Worm (Caenorhabditis elegans) whole organism, late embryonic: ENCODE results near the gene srbc-82.
"Not testable (repeated sequence)": the region's sequence is repeated elsewhere in the genome, so short reads cannot be mapped to it uniquely, and the experiment has no call there.

Source experiments
- K02D7.2 ChIP-seq: sonication (generic microtip); optimal IDR thresholded peaks from 2 replicates; lab custom pipeline; 2017; ENCODE audit warnings: mild to moderate bottlenecking, missing genetic modification characterization, missing compliant biosample characterization
- T23F11.4 ChIP-seq: fragments of 200-800 bp; sonication (Bioruptor generic); optimal IDR thresholded peaks from 2 replicates; lab custom pipeline; 2018; ENCODE audit warnings: mild to moderate bottlenecking, missing genetic modification characterization, missing compliant biosample characterization
- Y22D7AL.16 ChIP-seq: sonication (generic microtip); optimal IDR thresholded peaks from 2 replicates; lab custom pipeline; 2016; ENCODE audit warnings: missing genetic modification characterization, missing compliant biosample characterization
- ahr-1 ChIP-seq: sonication (generic microtip); optimal IDR thresholded peaks from 2 replicates; lab custom pipeline; 2016; ENCODE audit warnings: missing genetic modification characterization, missing compliant biosample characterization
- ama-1 ChIP-seq: fragments of 150-350 bp; optimal IDR thresholded peaks from 2 replicates; lab custom pipeline; 2014
- ceh-2 ChIP-seq: sonication (generic microtip); optimal IDR thresholded peaks from 2 replicates; lab custom pipeline; 2016; ENCODE audit warnings: missing genotype, missing genetic modification characterization, missing compliant biosample characterization
- ceh-24 ChIP-seq: sonication (generic microtip); optimal IDR thresholded peaks from 2 replicates; lab custom pipeline; 2016; ENCODE audit warnings: mild to moderate bottlenecking, missing genetic modification characterization, missing compliant biosample characterization
- ceh-30 ChIP-seq: fragments of 150-350 bp; optimal IDR thresholded peaks from 2 replicates; lab custom pipeline; 2014; ENCODE audit warnings: missing biosample characterization, missing genetic modification characterization
- ceh-31 ChIP-seq: sonication (generic microtip); optimal IDR thresholded peaks from 2 replicates; lab custom pipeline; 2016; ENCODE audit warnings: missing genetic modification characterization, missing compliant biosample characterization
- ceh-34 ChIP-seq: sonication (generic microtip); optimal IDR thresholded peaks from 2 replicates; lab custom pipeline; 2016; ENCODE audit warnings: mild to moderate bottlenecking, missing genetic modification characterization, missing compliant biosample characterization
- ceh-45 ChIP-seq: fragments of 200-800 bp; sonication (Bioruptor generic); IDR thresholded peaks from 2 replicates; pipeline ENCODE4 v1.3.6; 2022; ENCODE audit warnings: missing genetic modification reagents, missing genetic modification characterization, missing compliant biosample characterization
- ceh-9 ChIP-seq: sonication (generic microtip); optimal IDR thresholded peaks from 2 replicates; lab custom pipeline; 2016; ENCODE audit warnings: mild to moderate bottlenecking, missing genetic modification characterization, inconsistent platforms, missing compliant biosample characterization
- che-1 ChIP-seq: sonication (generic microtip); optimal IDR thresholded peaks from 2 replicates; lab custom pipeline; 2016; ENCODE audit warnings: mild to moderate bottlenecking, missing genetic modification characterization, missing compliant biosample characterization
- dmd-4 ChIP-seq: sonication (generic microtip); optimal IDR thresholded peaks from 2 replicates; lab custom pipeline; 2016; ENCODE audit warnings: borderline replicate concordance, missing genetic modification characterization, missing compliant biosample characterization
- dve-1 ChIP-seq: sonication (generic microtip); optimal IDR thresholded peaks from 2 replicates; lab custom pipeline; 2017; ENCODE audit warnings: antibody characterized with exemption, mild to moderate bottlenecking, missing genetic modification characterization, missing compliant biosample characterization
- elt-2 ChIP-seq: sonication (generic microtip); optimal IDR thresholded peaks from 2 replicates; lab custom pipeline; 2016; ENCODE audit warnings: missing genetic modification reagents, missing genetic modification characterization, missing compliant biosample characterization
- elt-4 ChIP-seq: sonication (generic microtip); optimal IDR thresholded peaks from 2 replicates; lab custom pipeline; 2016; ENCODE audit warnings: missing genetic modification characterization, missing compliant biosample characterization
- ets-4 ChIP-seq: sonication (generic microtip); optimal IDR thresholded peaks from 2 replicates; lab custom pipeline; 2016; ENCODE audit warnings: missing genetic modification characterization, missing compliant biosample characterization
- eyg-1 ChIP-seq: sonication (generic microtip); optimal IDR thresholded peaks from 2 replicates; lab custom pipeline; 2016; ENCODE audit warnings: missing genotype, missing genetic modification characterization, missing compliant biosample characterization
- fkh-6 ChIP-seq: sonication (generic microtip); optimal IDR thresholded peaks from 2 replicates; lab custom pipeline; 2016; ENCODE audit warnings: missing genetic modification characterization, missing compliant biosample characterization
- hlh-13 ChIP-seq: fragments of 200-800 bp; sonication (Bioruptor generic); optimal IDR thresholded peaks from 2 replicates; lab custom pipeline; 2018; ENCODE audit warnings: mild to moderate bottlenecking, missing genetic modification characterization, missing compliant biosample characterization
- hlh-15 ChIP-seq: sonication (generic microtip); optimal IDR thresholded peaks from 2 replicates; lab custom pipeline; 2016; ENCODE audit warnings: missing genetic modification characterization, missing compliant biosample characterization
- hlh-30 ChIP-seq: sonication (generic microtip); optimal IDR thresholded peaks from 2 replicates; lab custom pipeline; 2017; ENCODE audit warnings: antibody characterized with exemption, missing genetic modification characterization, missing compliant biosample characterization; ENCODE audit not compliant: insufficient read depth
- lim-6 ChIP-seq: sonication (generic microtip); optimal IDR thresholded peaks from 2 replicates; lab custom pipeline; 2016; ENCODE audit warnings: missing genetic modification characterization, missing compliant biosample characterization
- nfya-1 ChIP-seq: sonication (generic microtip); optimal IDR thresholded peaks from 2 replicates; lab custom pipeline; 2017; ENCODE audit warnings: missing genetic modification characterization, mild to moderate bottlenecking, missing compliant biosample characterization, antibody characterized with exemption, moderate library complexity
- nhr-11 ChIP-seq: fragments of 150-350 bp; optimal IDR thresholded peaks from 2 replicates; lab custom pipeline; 2014; ENCODE audit warnings: missing biosample characterization, missing genetic modification characterization
- nhr-232 ChIP-seq: sonication (generic microtip); optimal IDR thresholded peaks from 2 replicates; lab custom pipeline; 2016; ENCODE audit warnings: missing genetic modification characterization, missing compliant biosample characterization
- odd-2 ChIP-seq: sonication (generic microtip); optimal IDR thresholded peaks from 2 replicates; lab custom pipeline; 2017; ENCODE audit warnings: antibody characterized with exemption, mild to moderate bottlenecking, missing genetic modification characterization, missing compliant biosample characterization
- pag-3 ChIP-seq: sonication (generic microtip); optimal IDR thresholded peaks from 2 replicates; lab custom pipeline; 2016; ENCODE audit warnings: missing compliant biosample characterization, missing genetic modification characterization, borderline replicate concordance
- pat-9 ChIP-seq: fragments of 200-800 bp; sonication (Bioruptor generic); optimal IDR thresholded peaks from 2 replicates; lab custom pipeline; 2018; ENCODE audit warnings: mild to moderate bottlenecking, missing genetic modification characterization, moderate library complexity, missing compliant biosample characterization
- pax-1 ChIP-seq: fragments of 150-350 bp; optimal IDR thresholded peaks from 2 replicates; lab custom pipeline; 2014; ENCODE audit warnings: missing biosample characterization, missing genetic modification characterization
- pha-4 ChIP-seq: fragments of 150-350 bp; optimal IDR thresholded peaks from 2 replicates; lab custom pipeline; 2018; ENCODE audit warnings: missing biosample characterization, missing genetic modification reagents, missing genetic modification characterization
- pqm-1 ChIP-seq: sonication (generic microtip); optimal IDR thresholded peaks from 2 replicates; lab custom pipeline; 2016; ENCODE audit warnings: missing genetic modification characterization, missing compliant biosample characterization
- pros-1 ChIP-seq: fragments of 150-350 bp; optimal IDR thresholded peaks from 2 replicates; lab custom pipeline; 2014; ENCODE audit warnings: missing biosample characterization, missing genetic modification reagents, missing genetic modification characterization
- sdc-2 ChIP-seq: sonication (generic microtip); optimal IDR thresholded peaks from 2 replicates; lab custom pipeline; 2016; ENCODE audit warnings: missing genotype, missing genetic modification characterization, missing compliant biosample characterization
- sox-2 ChIP-seq: fragments of 200-800 bp; sonication (Bioruptor generic); IDR thresholded peaks from 2 replicates; pipeline ENCODE4 v1.3.6; 2022; ENCODE audit warnings: missing genetic modification reagents, missing genetic modification characterization, missing compliant biosample characterization
- tbx-2 ChIP-seq: sonication (generic microtip); optimal IDR thresholded peaks from 2 replicates; lab custom pipeline; 2016; ENCODE audit warnings: missing genetic modification characterization, missing compliant biosample characterization
- tbx-7 ChIP-seq: sonication (generic microtip); optimal IDR thresholded peaks from 2 replicates; lab custom pipeline; 2016; ENCODE audit warnings: missing genotype, missing genetic modification characterization, missing compliant biosample characterization
- ttx-3 ChIP-seq: sonication (generic microtip); optimal IDR thresholded peaks from 2 replicates; lab custom pipeline; 2016; ENCODE audit warnings: missing genetic modification reagents, missing genetic modification characterization, missing compliant biosample characterization
- unc-42 ChIP-seq: sonication (generic microtip); optimal IDR thresholded peaks from 2 replicates; lab custom pipeline; 2016; ENCODE audit warnings: missing genotype, missing genetic modification characterization, missing compliant biosample characterization
- ztf-16 ChIP-seq: sonication (generic microtip); optimal IDR thresholded peaks from 2 replicates; lab custom pipeline; 2017; ENCODE audit warnings: missing genetic modification characterization, missing compliant biosample characterization

srbc-82 gene

ce11 chrV:16336326-16336725, 36.0 kb downstream of the srbc-82 start, which contains the start of gene srw-87:
Gene srw-87, plus strand, starts transcription at chrV:16336626.
- no peak for TF ChIP-seq tbx-7 (tag; lab: Kevin White, UChicago)
- no peak for TF ChIP-seq pag-3 (tag; lab: Kevin White, UChicago)
- no peak for TF ChIP-seq ttx-3 (tag; lab: Kevin White, UChicago)
- TF ChIP-seq fkh-6 (tag; lab: Kevin White, UChicago) = no peak
- TF ChIP-seq nfya-1 (tag; lab: Kevin White, UChicago) = no peak
- TF ChIP-seq dmd-4 (tag; lab: Kevin White, UChicago) = no peak
- no peak for TF ChIP-seq ceh-30
- TF ChIP-seq pat-9 (tag; lab: Kevin White, UChicago) = no peak
- no peak for TF ChIP-seq ahr-1 (tag; lab: Kevin White, UChicago)
- TF ChIP-seq ceh-31 (tag; lab: Kevin White, UChicago) = no peak
- TF ChIP-seq pax-1 (tag; lab: Kevin White, UChicago) = no peak
- no peak for TF ChIP-seq nhr-232 (tag; lab: Kevin White, UChicago)
- TF ChIP-seq elt-4 (tag; lab: Kevin White, UChicago) = no peak
- TF ChIP-seq ztf-16 (tag; lab: Kevin White, UChicago) = no peak
- no peak for TF ChIP-seq tbx-2 (tag; lab: Kevin White, UChicago)
- no peak for TF ChIP-seq ceh-34 (tag; lab: Kevin White, UChicago)
- TF ChIP-seq ceh-45 (GFP tag; lab: Robert Waterston, UW) = no peak

ce11 chrV:16338287-16339092, 38.1 kb downstream of the srbc-82 start, which contains the start of gene slc-9B.2:
Gene slc-9B.2, plus strand, starts transcription at chrV:16339042.
- TF ChIP-seq dve-1, hlh-15, pha-4 (tag; lab: Kevin White, UChicago): not testable (repeated sequence)

- TF ChIP-seq elt-2 (tag; lab: Kevin White, UChicago) (peak; percentile 22), ama-1 (lab: Kevin White, UChicago) (no peak)
- TF ChIP-seq, all 69 proteins: peak for 1
These were observed 41.9 kb downstream of the srbc-82 start, which contains the start of gene nhr-193 for ce11 chrV:16342258-16342618. Gene nhr-193, plus strand, starts transcription at chrV:16342308.

- TF ChIP-seq T23F11.4 (GFP tag; lab: Kevin White, UChicago) (no peak), che-1 (tag; lab: Kevin White, UChicago) (no peak), pat-9 (tag; lab: Kevin White, UChicago) (no peak), unc-42 (tag; lab: Kevin White, UChicago) (no peak), nfya-1 (tag; lab: Kevin White, UChicago) (no peak), K02D7.2 (tag; lab: Kevin White, UChicago) (no peak), ceh-34 (tag; lab: Kevin White, UChicago) (no peak), hlh-15 (tag; lab: Kevin White, UChicago) (no peak), ceh-2 (tag; lab: Kevin White, UChicago) (no peak), pqm-1 (tag; lab: Kevin White, UChicago) (no peak)
These were observed 46.2 kb downstream of the srbc-82 start, which contains the start of the genes W08G11.5 and W08G11.1 for ce11 chrV:16346406-16347108. Gene W08G11.5, minus strand, starts transcription at chrV:16346506. Gene W08G11.1, plus strand, starts transcription at chrV:16347058.

- TF ChIP-seq hlh-15 (tag; lab: Kevin White, UChicago) (no peak), odd-2 (no peak), lim-6 (tag; lab: Kevin White, UChicago) (no peak), eyg-1 (tag; lab: Kevin White, UChicago) (no peak), nhr-11 (no peak), hlh-30 (tag; lab: Kevin White, UChicago) (no peak), Y22D7AL.16 (no peak), ets-4 (tag; lab: Kevin White, UChicago) (no peak), ceh-24 (tag; lab: Kevin White, UChicago) (no peak), sdc-2 (no peak), ceh-9 (tag; lab: Kevin White, UChicago) (no peak), pax-1 (tag; lab: Kevin White, UChicago) (no peak), sox-2 (GFP tag; lab: Robert Waterston, UW) (no peak), pros-1 (tag; lab: Kevin White, UChicago) (no peak), hlh-13 (no peak), dmd-4 (tag; lab: Kevin White, UChicago) (no peak), ceh-2 (tag; lab: Kevin White, UChicago) (no peak)
These were observed 49.7 kb downstream of the srbc-82 start for ce11 chrV:16350061-16350460.
